Fruit fly (Drosophila melanogaster) whole organism, embryonic: Measurements from ENCODE around the gene CG15506.

Source experiments
- Atf6 ChIP-seq: fragments of 200-800 bp; sonication (Bioruptor generic); IDR thresholded peaks from 2 replicates; pipeline ENCODE4 v1.3.6; 2022; ENCODE audit warnings: missing biosample characterization, missing genetic modification characterization
- CG11723 ChIP-seq: fragments of 200-800 bp; sonication (Bioruptor generic); optimal IDR thresholded peaks from 2 replicates; lab custom pipeline; 2017; ENCODE audit warnings: missing biosample characterization, mild to moderate bottlenecking, missing genetic modification characterization
- CG12299 ChIP-seq: fragments of 200-800 bp; sonication (Bioruptor generic); optimal IDR thresholded peaks from 2 replicates; lab custom pipeline; 2018; ENCODE audit warnings: missing biosample characterization, mild to moderate bottlenecking, missing genetic modification characterization
- CG1233 ChIP-seq: fragments of 200-800 bp; sonication (Bioruptor generic); optimal IDR thresholded peaks from 4 replicates; lab custom pipeline; 2018; ENCODE audit warnings: missing biosample characterization, mild to moderate bottlenecking, missing genetic modification characterization
- CG13624 ChIP-seq: fragments of 200-800 bp; sonication (Bioruptor generic); optimal IDR thresholded peaks from 2 replicates; lab custom pipeline; 2016; ENCODE audit warnings: missing biosample characterization, missing genetic modification characterization
- CG14710 ChIP-seq: fragments of 200-800 bp; sonication (Bioruptor generic); optimal IDR thresholded peaks from 3 replicates; lab custom pipeline; 2019; ENCODE audit warnings: missing biosample characterization, mild to moderate bottlenecking, missing genetic modification characterization, moderate library complexity
- CG15601 ChIP-seq: fragments of 200-800 bp; sonication (Bioruptor generic); optimal IDR thresholded peaks from 3 replicates; lab custom pipeline; 2019; ENCODE audit warnings: missing biosample characterization, mild to moderate bottlenecking, missing genetic modification characterization, moderate library complexity
- CG1602 ChIP-seq: fragments of 200-800 bp; sonication (Bioruptor generic); optimal IDR thresholded peaks from 3 replicates; lab custom pipeline; 2016; ENCODE audit warnings: missing biosample characterization, missing genetic modification characterization
- CG17186 ChIP-seq: fragments of 200-800 bp; sonication (Bioruptor generic); optimal IDR thresholded peaks from 3 replicates; lab custom pipeline; 2017; ENCODE audit warnings: missing biosample characterization, missing genetic modification reagents, missing genetic modification characterization
- CG17359 ChIP-seq: fragments of 200-800 bp; sonication (Bioruptor generic); optimal IDR thresholded peaks from 3 replicates; lab custom pipeline; 2018; ENCODE audit warnings: missing biosample characterization, mild to moderate bottlenecking, missing genetic modification characterization, moderate library complexity
- CG18262 ChIP-seq: fragments of 200-800 bp; optimal IDR thresholded peaks from 3 replicates; lab custom pipeline; 2019; ENCODE audit warnings: missing biosample characterization, mild to moderate bottlenecking, missing genetic modification characterization, moderate library complexity
- CG1832 ChIP-seq: fragments of 200-800 bp; sonication (Bioruptor generic); optimal IDR thresholded peaks from 2 replicates; lab custom pipeline; 2017; ENCODE audit warnings: missing biosample characterization, mild to moderate bottlenecking, missing genetic modification characterization, inconsistent platforms
- CG18619 ChIP-seq: fragments of 200-800 bp; sonication (Bioruptor generic); optimal IDR thresholded peaks from 3 replicates; lab custom pipeline; 2017; ENCODE audit warnings: missing biosample characterization, mild to moderate bottlenecking, missing genetic modification characterization
- CG3163 ChIP-seq: fragments of 200-800 bp; sonication (Bioruptor generic); optimal IDR thresholded peaks from 3 replicates; lab custom pipeline; 2016; ENCODE audit warnings: missing biosample characterization, missing genetic modification characterization
- CG33557 ChIP-seq: fragments of 200-800 bp; sonication (Bioruptor generic); optimal IDR thresholded peaks from 2 replicates; lab custom pipeline; 2019; ENCODE audit warnings: missing biosample characterization, mild to moderate bottlenecking, missing genetic modification characterization, moderate library complexity
- CG34224 ChIP-seq: fragments of 200-800 bp; sonication (Bioruptor generic); IDR thresholded peaks from 3 replicates; pipeline ENCODE4 v1.3.6; 2022; ENCODE audit warnings: missing biosample characterization, missing genetic modification characterization; ENCODE audit not compliant: partially characterized antibody
- CG4617 ChIP-seq: fragments of 200-800 bp; sonication (Bioruptor generic); optimal IDR thresholded peaks from 3 replicates; lab custom pipeline; 2016; ENCODE audit warnings: missing biosample characterization, missing genetic modification characterization, borderline replicate concordance
- CG7745 ChIP-seq: fragments of 200-800 bp; sonication (Bioruptor generic); optimal IDR thresholded peaks from 2 replicates; lab custom pipeline; 2018; ENCODE audit warnings: missing biosample characterization, mild to moderate bottlenecking, missing genetic modification characterization, moderate library complexity
- CHES-1-like ChIP-seq: fragments of 200-800 bp; sonication (Bioruptor generic); optimal IDR thresholded peaks from 2 replicates; lab custom pipeline; 2016; ENCODE audit warnings: missing biosample characterization, missing genetic modification characterization
- D ChIP-seq, 2 experiments: fragments of 200-800 bp in 1 of 2; fragments of >200 bp in 1 of 2; sonication (Bioruptor generic) in 1 of 2; optimal IDR thresholded peaks; 2 replicates in 1 of 2; 3 replicates in 1 of 2; lab custom pipeline; 2017; ENCODE audit warnings: mild to moderate bottlenecking in 1 of 2, missing biosample characterization in 1 of 2, missing genetic modification characterization in 1 of 2, missing genetic modification reagents in 1 of 2
- Fer3 ChIP-seq: fragments of 200-800 bp; sonication (Bioruptor generic); optimal IDR thresholded peaks from 2 replicates; lab custom pipeline; 2018; ENCODE audit warnings: missing biosample characterization, mild to moderate bottlenecking, missing genetic modification characterization, moderate library complexity
- Lhr ChIP-seq: fragments of 200-800 bp; sonication (Bioruptor generic); optimal IDR thresholded peaks from 3 replicates; lab custom pipeline; 2017; ENCODE audit warnings: mild to moderate bottlenecking, missing biosample characterization, missing genetic modification reagents, missing genetic modification characterization
- NfI ChIP-seq: fragments of 200-800 bp; sonication (Bioruptor generic); optimal IDR thresholded peaks from 3 replicates; lab custom pipeline; 2018; ENCODE audit warnings: missing biosample characterization, mild to moderate bottlenecking, missing genetic modification characterization, moderate library complexity
- Opbp ChIP-seq: fragments of 200-800 bp; sonication (Bioruptor generic); IDR thresholded peaks from 3 replicates; pipeline ENCODE4 v1.3.6; 2022; ENCODE audit warnings: missing biosample characterization, missing genetic modification characterization; ENCODE audit not compliant: partially characterized antibody
- chif ChIP-seq, 2 experiments: fragments of 200-800 bp; sonication (Bioruptor generic); optimal IDR thresholded peaks; 3 replicates each; lab custom pipeline; 2016; ENCODE audit warnings: missing biosample characterization in 2 of 2, missing genetic modification characterization in 2 of 2
- dysf ChIP-seq: fragments of 200-800 bp; sonication (Bioruptor generic); IDR thresholded peaks from 3 replicates; pipeline ENCODE4 v1.3.6; 2022; ENCODE audit warnings: missing biosample characterization, missing genetic modification characterization
- gfzf ChIP-seq: fragments of 200-800 bp; sonication (Bioruptor generic); optimal IDR thresholded peaks from 2 replicates; lab custom pipeline; 2016; ENCODE audit warnings: missing biosample characterization, mild to moderate bottlenecking, missing genetic modification characterization, moderate library complexity
- her ChIP-seq: fragments of 200-800 bp; sonication (Bioruptor generic); optimal IDR thresholded peaks from 2 replicates; lab custom pipeline; 2016; ENCODE audit warnings: missing biosample characterization, missing genetic modification characterization
- insv ChIP-seq, 2 experiments: fragments of 200-800 bp; sonication (Bioruptor generic); optimal IDR thresholded peaks; 3 replicates each; lab custom pipeline; 2016 to 2018; ENCODE audit warnings: missing biosample characterization in 2 of 2, missing genetic modification characterization in 2 of 2
- inv ChIP-seq: fragments of 200-800 bp; sonication (Bioruptor generic); IDR thresholded peaks from 2 replicates; pipeline ENCODE4 v1.3.6; 2022; ENCODE audit warnings: missing biosample characterization, missing genetic modification characterization; ENCODE audit not compliant: partially characterized antibody
- kay ChIP-seq: fragments of 200-800 bp; sonication (Bioruptor generic); optimal IDR thresholded peaks from 2 replicates; lab custom pipeline; 2016; ENCODE audit warnings: missing biosample characterization, missing genetic modification characterization
- lola ChIP-seq, 3 experiments: fragments of >200 bp in 2 of 3; fragments of 200-800 bp in 1 of 3; sonication (Bioruptor generic) in 1 of 3; optimal IDR thresholded peaks; 2 replicates each; lab custom pipeline; 2017 to 2019; ENCODE audit warnings: missing biosample characterization in 3 of 3, missing genetic modification characterization in 3 of 3, mild to moderate bottlenecking in 1 of 3, moderate library complexity in 1 of 3
- lov ChIP-seq, 2 experiments: fragments of 200-800 bp in 1 of 2; fragments of >200 bp in 1 of 2; sonication (Bioruptor generic) in 1 of 2; IDR thresholded peaks in 1 of 2; optimal IDR thresholded peaks in 1 of 2; 2 replicates in 1 of 2; 3 replicates in 1 of 2; pipeline versions ENCODE4 v1.3.6 to Lab custom; 2017 to 2022; ENCODE audit warnings: missing biosample characterization in 1 of 2, missing genetic modification characterization in 1 of 2
- org-1 ChIP-seq: fragments of 200-800 bp; sonication (Bioruptor generic); optimal IDR thresholded peaks from 2 replicates; lab custom pipeline; 2017; ENCODE audit warnings: missing biosample characterization, missing genetic modification characterization
- salm ChIP-seq: fragments of 200-800 bp; sonication (Bioruptor generic); optimal IDR thresholded peaks from 2 replicates; lab custom pipeline; 2018; ENCODE audit warnings: missing biosample characterization, mild to moderate bottlenecking, missing genetic modification characterization
- sc ChIP-seq, 3 experiments: fragments of >200 bp in 2 of 3; fragments of 200-800 bp in 1 of 3; sonication (Bioruptor generic) in 1 of 3; optimal IDR thresholded peaks; 2 replicates in 2 of 3; 3 replicates in 1 of 3; lab custom pipeline; 2017; ENCODE audit warnings: mild to moderate bottlenecking in 1 of 3, missing biosample characterization in 1 of 3, missing genetic modification characterization in 1 of 3, missing genetic modification reagents in 1 of 3
- sens-2 ChIP-seq: fragments of 200-800 bp; sonication (Bioruptor generic); IDR thresholded peaks from 2 replicates; pipeline ENCODE4 v1.3.6; 2022; ENCODE audit warnings: missing biosample characterization, missing genetic modification characterization
- sim ChIP-seq: fragments of 200-800 bp; sonication (Bioruptor generic); IDR thresholded peaks from 2 replicates; pipeline ENCODE4 v1.3.6; 2022; ENCODE audit warnings: missing biosample characterization, missing genetic modification characterization
- sisA ChIP-seq: fragments of 200-800 bp; sonication (Bioruptor generic); IDR thresholded peaks from 2 replicates; pipeline ENCODE4 v1.3.6; 2022; ENCODE audit warnings: missing biosample characterization, missing genetic modification characterization
- slbo ChIP-seq: fragments of 200-800 bp; sonication (Bioruptor generic); IDR thresholded peaks from 2 replicates; pipeline ENCODE4 v1.3.6; 2022; ENCODE audit warnings: missing biosample characterization, missing genetic modification characterization
- sna ChIP-seq: fragments of 200-800 bp; sonication (Bioruptor generic); IDR thresholded peaks from 2 replicates; pipeline ENCODE4 v1.3.6; 2022; ENCODE audit warnings: missing biosample characterization, missing genetic modification characterization; ENCODE audit not compliant: partially characterized antibody
- sr ChIP-seq: fragments of 200-800 bp; sonication (Bioruptor generic); IDR thresholded peaks from 3 replicates; pipeline ENCODE4 v1.3.6; 2022; ENCODE audit warnings: missing biosample characterization, missing genetic modification characterization
- tio ChIP-seq: fragments of 200-800 bp; sonication (Bioruptor generic); optimal IDR thresholded peaks from 2 replicates; lab custom pipeline; 2017; ENCODE audit warnings: missing biosample characterization, missing genetic modification characterization, inconsistent platforms
- unc-4 ChIP-seq: fragments of 200-800 bp; sonication (Bioruptor generic); IDR thresholded peaks from 2 replicates; pipeline ENCODE4 v1.3.6; 2022; ENCODE audit warnings: missing biosample characterization, missing genetic modification characterization; ENCODE audit not compliant: partially characterized antibody
- vvl ChIP-seq: fragments of 200-800 bp; sonication (Bioruptor generic); IDR thresholded peaks from 2 replicates; pipeline ENCODE4 v1.3.6; 2022; ENCODE audit warnings: missing biosample characterization, missing genetic modification characterization
- zen2 ChIP-seq: fragments of 200-800 bp; sonication (Bioruptor generic); IDR thresholded peaks from 3 replicates; pipeline ENCODE4 v1.3.6; 2022; ENCODE audit warnings: missing biosample characterization, missing genetic modification characterization; ENCODE audit not compliant: partially characterized antibody

CG15506 gene

DNA sequence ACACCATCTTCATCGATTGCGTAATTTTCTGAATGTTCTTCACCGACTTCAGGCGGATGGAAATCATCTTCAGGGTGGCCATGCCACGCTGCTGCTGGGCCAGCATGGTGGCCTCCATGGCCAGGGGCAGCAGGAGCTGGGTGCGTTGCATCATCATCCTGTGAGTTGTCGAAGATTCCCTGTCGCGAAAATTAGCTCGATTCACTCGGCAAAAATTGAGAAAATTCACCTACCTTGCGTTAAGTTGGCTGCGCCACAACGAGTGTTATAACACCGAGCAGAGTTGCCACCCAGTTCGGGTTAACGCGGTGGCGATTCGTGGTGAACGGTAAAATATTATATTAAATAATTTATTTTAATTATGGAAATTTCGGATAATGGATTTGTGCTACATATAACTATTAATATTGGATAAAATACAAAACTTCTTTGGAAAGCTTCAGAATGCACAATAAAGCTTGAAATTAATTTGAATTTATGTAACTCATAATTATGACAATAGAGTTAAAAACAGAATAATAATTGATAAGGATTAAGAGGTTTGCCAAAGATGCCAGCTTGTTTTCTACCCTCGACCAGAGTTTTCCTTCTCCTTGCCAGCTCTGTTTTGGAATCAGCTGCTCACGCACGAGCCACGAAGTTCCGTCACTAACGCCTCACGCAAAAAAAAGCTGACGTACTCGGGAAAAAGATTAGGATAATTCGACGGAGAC lies 30.3 kb downstream of the CG15506 start, which contains the start of the genes ATPsyngamma and yata (continued):
- TF ChIP-seq D (optimal IDR thresholded peaks at IDR 0.05; lab: Kevin White, UChicago) (no peak), D (GFP tag; optimal IDR thresholded peaks at IDR 0.05; lab: Kevin White, UChicago) (no peak), CG3163 (GFP tag; lab: Kevin White, UChicago) (no peak), vvl (GFP tag; lab: Robert Waterston, UW) (peak; percentile 75; the same call in 1 of the 2 replicates), CG11723 (GFP tag; lab: Kevin White, UChicago) (no peak), sisA (GFP tag; lab: Robert Waterston, UW) (0 out of 2 replicates have a peak, but pooled peaks have one; percentile 28), Opbp (GFP tag; lab: Robert Waterston, UW) (peak; percentile 99), CG18262 (tag; lab: Kevin White, UChicago) (peak; percentile 36), Lhr (GFP tag; lab: Kevin White, UChicago) (no peak), salm (tag; lab: Kevin White, UChicago) (peak; percentile 32), NfI (GFP tag; lab: Kevin White, UChicago) (peak; percentile 22), unc-4 (GFP tag; lab: Robert Waterston, UW) (peak; percentile 75; the same call in 1 of the 2 replicates), her (GFP tag; lab: Kevin White, UChicago) (no peak), org-1 (GFP tag; lab: Kevin White, UChicago) (no peak), sna (GFP tag; lab: Robert Waterston, UW) (peak; percentile 67), CG7745 (no peak), lov (optimal IDR thresholded peaks at IDR 0.05; lab: Kevin White, UChicago) (no peak), lov (GFP tag; IDR thresholded peaks at IDR 0.05; lab: Robert Waterston, UW) (no peak), sim (GFP tag; lab: Robert Waterston, UW) (no peak), Fer3 (tag; lab: Kevin White, UChicago) (peak; percentile 9), inv (peak; percentile 75), CG15601 (peak; percentile 57), CG1233 (peak; percentile 24), CG12299 (tag; lab: Kevin White, UChicago) (no peak), slbo (GFP tag; lab: Robert Waterston, UW) (peak; percentile 64), chif (GFP tag; optimal IDR thresholded peaks at IDR 0.05; lab: Kevin White, UChicago) (no peak), gfzf (peak; percentile 7), zen2 (peak; percentile 60; the same call in 2 of the 3 replicates), sr (GFP tag; lab: Robert Waterston, UW) (no peak), CG17186 (GFP tag; lab: Kevin White, UChicago) (peak; percentile 5), CG4617 (GFP tag; lab: Kevin White, UChicago) (peak; percentile 25), insv (GFP tag; optimal IDR thresholded peaks at IDR 0.05; lab: Kevin White, UChicago) (peak in 1 of 2 experiments; percentile 30), sens-2 (GFP tag; lab: Robert Waterston, UW) (no peak), CG18619 (GFP tag; lab: Kevin White, UChicago) (peak; percentile 40), sc (optimal IDR thresholded peaks at IDR 0.05; lab: Kevin White, UChicago) (no peak), sc (GFP tag; optimal IDR thresholded peaks at IDR 0.05; lab: Kevin White, UChicago) (no peak), CG14710 (tag; lab: Kevin White, UChicago) (peak; percentile 70), CG13624 (peak; percentile 19), CG17359 (tag; lab: Kevin White, UChicago) (peak; percentile 38), Atf6 (GFP tag; lab: Robert Waterston, UW) (no peak), CG33557 (GFP tag; lab: Kevin White, UChicago) (peak; percentile 43), CHES-1-like (no peak), dysf (GFP tag; lab: Robert Waterston, UW) (peak; percentile 19; the same call in 1 of the 3 replicates), kay (GFP tag; lab: Kevin White, UChicago) (no peak), CG34224 (GFP tag; lab: Robert Waterston, UW) (peak; percentile 43), tio (no peak), lola (GFP tag; optimal IDR thresholded peaks at IDR 0.05; lab: Kevin White, UChicago) (peak in 1 of 3 experiments; percentile 35), CG1832 (GFP tag; lab: Kevin White, UChicago) (no peak), CG1602 (GFP tag; lab: Kevin White, UChicago) (peak; percentile 1)
